Worm (Caenorhabditis elegans): ENCODE data around the gene fbxa-72.

DNA sequence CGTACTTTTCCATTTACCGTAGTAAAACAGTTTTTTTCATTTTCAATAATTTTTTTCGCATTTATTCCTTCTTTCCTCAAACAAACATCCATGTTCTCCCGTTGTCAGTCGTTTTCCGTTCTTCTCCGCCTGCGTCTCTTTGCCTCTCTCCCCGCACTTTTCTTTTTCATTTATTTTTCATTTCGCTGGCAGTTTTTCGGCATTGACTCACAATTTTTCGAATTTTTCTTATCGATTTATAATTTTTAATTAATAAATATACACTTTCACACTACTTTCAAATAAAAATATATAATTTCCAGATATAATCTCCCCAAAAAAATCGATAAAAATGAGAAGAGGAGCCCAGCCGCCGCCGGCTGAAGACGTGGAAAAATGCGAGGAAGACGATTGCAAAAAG is 10.8 kb upstream of the fbxa-72 start, which contains the start of gene H25P19.1:
- no peak for TF ChIP-seq ceh-22 (tag; optimal IDR thresholded peaks at IDR 0.05)
- TF ChIP-seq nhr-11 (tag; optimal IDR thresholded peaks at IDR 0.05): no peak
- no peak for TF ChIP-seq tbx-7 (tag; optimal IDR thresholded peaks at IDR 0.05)
- no peak for TF ChIP-seq tbx-2 (tag; optimal IDR thresholded peaks at IDR 0.05)
- no peak for TF ChIP-seq K09A11.1 (tag; optimal IDR thresholded peaks at IDR 0.05; ENCODE audit: insufficient read depth)
- TF ChIP-seq lin-11 (tag; optimal IDR thresholded peaks at IDR 0.05): no peak
- no peak for TF ChIP-seq ama-1 (optimal IDR thresholded peaks at IDR 0.05)
- no peak for TF ChIP-seq nhr-232 (tag; optimal IDR thresholded peaks at IDR 0.05)
- TF ChIP-seq lim-6 (tag; optimal IDR thresholded peaks at IDR 0.05): no peak
- TF ChIP-seq C08G9.2 (tag; optimal IDR thresholded peaks at IDR 0.05): no peak
- TF ChIP-seq unc-55 (GFP tag; optimal IDR thresholded peaks at IDR 0.05): no peak

Data from whole organism, late embryonic.